Worm (Caenorhabditis elegans): Measurements from ENCODE around the gene T10G3.4.
A peak's percentile ranks its signal among the peaks of the same experiment; 100 is the strongest.

The T10G3.4 gene

DNA sequence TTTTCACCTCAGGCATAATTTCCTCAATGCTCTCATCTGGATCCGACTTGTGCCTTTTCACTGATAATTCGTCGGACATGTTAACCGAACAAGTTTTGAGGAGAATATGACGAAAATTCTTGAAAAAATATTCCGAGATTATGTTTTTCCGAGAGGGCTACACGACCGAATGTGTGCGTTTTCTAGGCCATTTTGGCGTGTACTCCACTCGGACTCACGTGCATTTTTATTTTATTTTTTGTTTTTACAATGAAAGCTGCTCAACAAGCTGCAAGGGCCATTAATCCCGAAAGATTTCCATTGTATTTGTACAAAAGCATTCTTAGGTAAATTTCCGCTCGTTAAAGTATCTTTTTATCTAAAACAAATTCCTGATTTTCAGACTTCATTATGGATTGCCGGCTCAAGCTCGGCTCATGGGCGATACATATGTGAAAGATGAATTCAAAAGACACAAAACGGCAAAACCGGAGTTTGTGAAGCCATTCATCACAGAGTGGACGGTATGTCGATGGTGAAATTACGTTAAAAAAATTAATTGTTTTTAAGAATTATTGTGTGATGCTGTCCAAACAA, 16.0 kb downstream of the T10G3.4 start, which contains the start of the genes F25H9.6 and F25H9.7:
F25H9.6 (minus strand) TSS at position 172 of the 576 bp plus-strand sequence.
F25H9.7 (plus strand) TSS at position 187 of the 576 bp plus-strand sequence.
- TF ChIP-seq lin-13 (GFP tag; optimal IDR thresholded peaks at IDR 0.05) (peak; percentile 73), aly-2 (tag; optimal IDR thresholded peaks at IDR 0.05) (no peak), fos-1 (tag; optimal IDR thresholded peaks at IDR 0.05) (peak; percentile 56), mbf-1 (tag; optimal IDR thresholded peaks at IDR 0.05) (no peak), lsy-2 (tag; optimal IDR thresholded peaks at IDR 0.05) (peak; percentile 72 to 89), sma-9 (GFP tag; optimal IDR thresholded peaks at IDR 0.05) (peak; percentile 94), sma-9 (tag; optimal IDR thresholded peaks at IDR 0.05) (no peak), ceh-16 (tag; optimal IDR thresholded peaks at IDR 0.05) (no peak), mab-5 (tag; optimal IDR thresholded peaks at IDR 0.05) (peak; percentile 54), nhr-21 (tag; optimal IDR thresholded peaks at IDR 0.05) (peak; percentile 78), C34F6.9 (tag; optimal IDR thresholded peaks at IDR 0.05) (peak; percentile 92), snpc-4 (tag; optimal IDR thresholded peaks at IDR 0.05) (peak; percentile 53), F13H6.1 (tag; optimal IDR thresholded peaks at IDR 0.05) (peak; percentile 86), lin-11 (tag; optimal IDR thresholded peaks at IDR 0.05) (peak; percentile 22), lin-39 (tag; optimal IDR thresholded peaks at IDR 0.05) (no peak), nhr-11 (tag; optimal IDR thresholded peaks at IDR 0.05) (no peak), ceh-82 (tag; optimal IDR thresholded peaks at IDR 0.05) (no peak), nhr-129 (tag; optimal IDR thresholded peaks at IDR 0.05) (peak; percentile 31), unc-55 (GFP tag; optimal IDR thresholded peaks at IDR 0.05) (peak; percentile 86), sma-3 (GFP tag; optimal IDR thresholded peaks at IDR 0.05) (peak; percentile 91), mdl-1 (tag; optimal IDR thresholded peaks at IDR 0.05) (peak; percentile 62 to 91), gmeb-1 (tag; optimal IDR thresholded peaks at IDR 0.05) (peak; percentile 79), Y55F3AM.14 (GFP tag; optimal IDR thresholded peaks at IDR 0.05) (peak; percentile 51), sem-4 (tag; optimal IDR thresholded peaks at IDR 0.05) (peak; percentile 63), egl-27 (tag; optimal IDR thresholded peaks at IDR 0.05) (peak; percentile 85), blmp-1 (tag; optimal IDR thresholded peaks at IDR 0.05; ENCODE audit: insufficient read depth) (peak; percentile 38), crh-2 (tag; optimal IDR thresholded peaks at IDR 0.05) (peak; percentile 84), ama-1 (optimal IDR thresholded peaks at IDR 0.05) (peak; percentile 9), ztf-4 (tag; optimal IDR thresholded peaks at IDR 0.05) (peak; percentile 44), nhr-77 (tag; optimal IDR thresholded peaks at IDR 0.05) (no peak)

ce11 chrV:13464123-13464522, 20.1 kb downstream of the T10G3.4 start:
- TF ChIP-seq blmp-1 (tag; optimal IDR thresholded peaks at IDR 0.05; ENCODE audit: insufficient read depth) (no peak), egl-27 (tag; optimal IDR thresholded peaks at IDR 0.05) (no peak), nhr-129 (tag; optimal IDR thresholded peaks at IDR 0.05) (no peak), R02D3.7 (tag; optimal IDR thresholded peaks at IDR 0.05) (no peak), lin-13 (GFP tag; optimal IDR thresholded peaks at IDR 0.05) (no peak), mbf-1 (tag; optimal IDR thresholded peaks at IDR 0.05) (no peak), nhr-10 (tag; optimal IDR thresholded peaks at IDR 0.05) (no peak), ztf-1 (GFP tag; conservative IDR thresholded peaks at IDR 0.05) (no peak), nhr-25 (tag; optimal IDR thresholded peaks at IDR 0.05) (peak; percentile 69), sma-9 (GFP tag; optimal IDR thresholded peaks at IDR 0.05) (peak; percentile 3), sma-9 (tag; optimal IDR thresholded peaks at IDR 0.05) (no peak), elt-1 (tag; optimal IDR thresholded peaks at IDR 0.05) (no peak), lin-39 (tag; optimal IDR thresholded peaks at IDR 0.05) (no peak), crh-2 (tag; optimal IDR thresholded peaks at IDR 0.05) (peak; percentile 1), nhr-11 (tag; optimal IDR thresholded peaks at IDR 0.05) (no peak), nhr-6 (tag; optimal IDR thresholded peaks at IDR 0.05) (no peak), zag-1 (tag; optimal IDR thresholded peaks at IDR 0.05) (no peak), unc-62 (GFP tag; optimal IDR thresholded peaks at IDR 0.05) (no peak), elt-3 (tag; optimal IDR thresholded peaks at IDR 0.05) (no peak), ama-1 (optimal IDR thresholded peaks at IDR 0.05) (peak; percentile 34), nhr-77 (tag; optimal IDR thresholded peaks at IDR 0.05) (no peak), skn-1 (tag; optimal IDR thresholded peaks at IDR 0.05) (peak; percentile 69), ceh-16 (tag; optimal IDR thresholded peaks at IDR 0.05) (no peak), dmd-4 (tag; optimal IDR thresholded peaks at IDR 0.05) (no peak), nhr-12 (tag; optimal IDR thresholded peaks at IDR 0.05) (no peak), peb-1 (tag; optimal IDR thresholded peaks at IDR 0.05) (no peak), ztf-4 (tag; optimal IDR thresholded peaks at IDR 0.05) (peak; percentile 1), aly-2 (tag; optimal IDR thresholded peaks at IDR 0.05) (no peak), snpc-4 (tag; optimal IDR thresholded peaks at IDR 0.05) (no peak), unc-39 (tag; optimal IDR thresholded peaks at IDR 0.05) (no peak), lin-11 (tag; optimal IDR thresholded peaks at IDR 0.05) (no peak), nhr-21 (tag; optimal IDR thresholded peaks at IDR 0.05) (no peak), sem-4 (tag; optimal IDR thresholded peaks at IDR 0.05) (no peak), lsy-2 (tag; optimal IDR thresholded peaks at IDR 0.05) (no peak), Y55F3AM.14 (GFP tag; optimal IDR thresholded peaks at IDR 0.05) (no peak), sma-3 (GFP tag; optimal IDR thresholded peaks at IDR 0.05) (peak; percentile 24), ceh-82 (tag; optimal IDR thresholded peaks at IDR 0.05) (no peak), alr-1 (tag; optimal IDR thresholded peaks at IDR 0.05) (no peak), nhr-237 (tag; optimal IDR thresholded peaks at IDR 0.05) (no peak)
